Fruit fly (Drosophila melanogaster): ENCODE data around the gene wac.
A peak's percentile ranks its signal among the peaks of the same experiment; 100 is the strongest.

Gene wac

dm6 chr3L:270760-271500, 13.0 kb downstream of the wac start, which contains the start of gene miple2 (continued):
- TF ChIP-seq sd (tag; optimal IDR thresholded peaks at IDR 0.05) (peak; percentile 92), CG17385 (GFP tag; optimal IDR thresholded peaks at IDR 0.05) (peak; percentile 52), run (tag; optimal IDR thresholded peaks at IDR 0.05) (no peak), PHDP (tag; optimal IDR thresholded peaks at IDR 0.05) (peak; percentile 53), prd (optimal IDR thresholded peaks at IDR 0.05) (no peak), prd (GFP tag; IDR thresholded peaks at IDR 0.05) (peak; percentile 44; the same call in 1 of the 3 replicates), CG5245 (GFP tag; optimal IDR thresholded peaks at IDR 0.05) (no peak), slbo (GFP tag; IDR thresholded peaks at IDR 0.05) (no peak), CG15514 (GFP tag; optimal IDR thresholded peaks at IDR 0.05) (no peak), CG14441 (GFP tag; IDR thresholded peaks at IDR 0.05) (0 out of 2 replicates have a peak, but pooled peaks have one; percentile 14), CG4360 (GFP tag; IDR thresholded peaks at IDR 0.05) (no peak), Sry-δ (GFP tag; optimal IDR thresholded peaks at IDR 0.05) (no peak), pb (GFP tag; optimal IDR thresholded peaks at IDR 0.05) (peak; percentile 49), Lim3 (GFP tag; IDR thresholded peaks at IDR 0.05) (no peak), CG9932 (GFP tag; IDR thresholded peaks at IDR 0.05) (no peak), chm (GFP tag; IDR thresholded peaks at IDR 0.05) (0 out of 2 replicates have a peak, but pooled peaks have one; percentile 39), E2f2 (GFP tag; IDR thresholded peaks at IDR 0.05) (no peak), ssp (GFP tag; IDR thresholded peaks at IDR 0.05) (no peak), CG10274 (GFP tag; optimal IDR thresholded peaks at IDR 0.05) (peak; percentile 23), cas (GFP tag; IDR thresholded peaks at IDR 0.05) (no peak), CG7928 (GFP tag; optimal IDR thresholded peaks at IDR 0.05) (no peak), pita (GFP tag; optimal IDR thresholded peaks at IDR 0.05) (no peak), Bdp1 (GFP tag; optimal IDR thresholded peaks at IDR 0.05) (no peak), sna (GFP tag; IDR thresholded peaks at IDR 0.05; ENCODE audit: partially characterized antibody) (no peak), emc (GFP tag; optimal IDR thresholded peaks at IDR 0.05) (no peak), fu2 (GFP tag; optimal IDR thresholded peaks at IDR 0.05) (no peak), ken (GFP tag; IDR thresholded peaks at IDR 0.05) (0 out of 3 replicates have a peak, but pooled peaks have one; percentile 25), B-H2 (GFP tag; optimal IDR thresholded peaks at IDR 0.05) (no peak), CG10147 (GFP tag; optimal IDR thresholded peaks at IDR 0.05) (no peak), CG18599 (GFP tag; optimal IDR thresholded peaks at IDR 0.05) (peak; percentile 64), Lhr (GFP tag; optimal IDR thresholded peaks at IDR 0.05) (peak; percentile 46), CG16813 (GFP tag; IDR thresholded peaks at IDR 0.05; ENCODE audit: partially characterized antibody) (no peak), CG13894 (tag; optimal IDR thresholded peaks at IDR 0.05) (peak; percentile 46), Aef1 (GFP tag; IDR thresholded peaks at IDR 0.05) (no peak), CG5953 (GFP tag; IDR thresholded peaks at IDR 0.05) (no peak), Opbp (GFP tag; IDR thresholded peaks at IDR 0.05; ENCODE audit: partially characterized antibody) (no peak), vvl (GFP tag; IDR thresholded peaks at IDR 0.05) (no peak), H15 (GFP tag; IDR thresholded peaks at IDR 0.05) (no peak), CG4707 (GFP tag; optimal IDR thresholded peaks at IDR 0.05) (peak; percentile 59), Rfx (GFP tag; IDR thresholded peaks at IDR 0.05) (no peak), CG1602 (GFP tag; optimal IDR thresholded peaks at IDR 0.05) (no peak), CG7271 (tag; optimal IDR thresholded peaks at IDR 0.05) (no peak), wdn (GFP tag; IDR thresholded peaks at IDR 0.05) (no peak), CG9876 (GFP tag; optimal IDR thresholded peaks at IDR 0.05) (no peak), BEAF-32 (GFP tag; optimal IDR thresholded peaks at IDR 0.05) (no peak), Pdp1 (GFP tag; optimal IDR thresholded peaks at IDR 0.05) (peak; percentile 20 to 100), Dll (GFP tag; IDR thresholded peaks at IDR 0.05; ENCODE audit: partially characterized antibody) (no peak), CTCF (GFP tag; optimal IDR thresholded peaks at IDR 0.05) (no peak), Nf-YB (GFP tag; optimal IDR thresholded peaks at IDR 0.05) (peak; percentile 26), CG1233 (GFP tag; optimal IDR thresholded peaks at IDR 0.05) (peak; percentile 61)

All from whole organism, embryonic.